Worm (Caenorhabditis elegans) whole organism, L3 larva: ENCODE results near the gene R52.4.

Experiments
- R02D3.7 ChIP-seq: fragments of 150-350 bp; optimal IDR thresholded peaks from 2 replicates; lab custom pipeline; 2014; ENCODE audit warnings: missing biosample characterization, missing genetic modification characterization
- aly-2 ChIP-seq: fragments of 150-350 bp; optimal IDR thresholded peaks from 2 replicates; lab custom pipeline; 2014; ENCODE audit warnings: missing biosample characterization, missing genetic modification characterization
- ceh-82 ChIP-seq: fragments of 150-350 bp; optimal IDR thresholded peaks from 2 replicates; lab custom pipeline; 2014; ENCODE audit warnings: missing biosample characterization, missing genetic modification characterization
- fkh-10 ChIP-seq: sonication (generic microtip); optimal IDR thresholded peaks from 2 replicates; lab custom pipeline; 2017; ENCODE audit warnings: missing biosample characterization, missing genetic modification reagents, missing genetic modification characterization
- hmg-11 ChIP-seq: sonication (generic microtip); optimal IDR thresholded peaks from 2 replicates; lab custom pipeline; 2016; ENCODE audit warnings: missing genetic modification characterization, missing compliant biosample characterization
- tbx-2 ChIP-seq: sonication (generic microtip); optimal IDR thresholded peaks from 2 replicates; lab custom pipeline; 2016; ENCODE audit warnings: mild to moderate bottlenecking, missing genetic modification characterization, missing compliant biosample characterization
- unc-39 ChIP-seq: sonication (generic microtip); optimal IDR thresholded peaks from 4 replicates; lab custom pipeline; 2017; ENCODE audit warnings: missing biosample characterization, missing genetic modification characterization
- unc-62 ChIP-seq: fragments of 150-350 bp; sonication (generic microtip); optimal IDR thresholded peaks from 4 replicates; lab custom pipeline; 2014; ENCODE audit warnings: missing biosample characterization, missing genetic modification reagents, missing genetic modification characterization

DNA sequence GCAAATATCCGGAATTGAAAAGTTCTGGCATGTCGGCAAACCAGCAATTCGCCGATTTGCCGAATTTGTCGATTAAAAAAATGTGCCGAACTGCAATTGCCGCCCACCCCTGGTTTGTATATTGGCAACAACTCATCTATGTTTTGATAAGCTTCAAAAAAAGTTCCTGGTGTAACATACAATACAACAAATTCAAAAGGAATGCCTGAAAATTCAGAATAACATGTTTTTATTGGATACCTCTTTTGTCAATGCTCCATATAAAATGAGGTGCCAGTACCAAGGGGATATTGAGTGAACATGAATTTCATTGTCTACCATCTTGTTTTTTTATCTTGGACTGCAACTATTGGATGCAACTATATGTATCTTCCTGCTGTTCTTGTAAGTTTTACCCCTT is 26.9 kb downstream of the R52.4 start, which contains the start of gene T16A1.4:
- no peak for TF ChIP-seq R02D3.7 (tag; lab: Kevin White, UChicago)
- no peak for TF ChIP-seq ceh-82 (tag; lab: Kevin White, UChicago)
- no peak for TF ChIP-seq unc-39 (tag; lab: Kevin White, UChicago)
- TF ChIP-seq unc-62 (GFP tag; lab: Kevin White, UChicago): no peak
- no peak for TF ChIP-seq aly-2 (tag; lab: Kevin White, UChicago)
- TF ChIP-seq fkh-10 (GFP tag; lab: Kevin White, UChicago): no peak
- TF ChIP-seq hmg-11 (tag; lab: Kevin White, UChicago): no peak
- TF ChIP-seq tbx-2 (tag; lab: Kevin White, UChicago): no peak
